Worm (Caenorhabditis elegans) whole organism, L2 larva: ENCODE data around the gene dao-3.

Experiments
- C34F6.9 ChIP-seq: fragments of 150-350 bp; optimal IDR thresholded peaks from 2 replicates; lab custom pipeline; 2014; ENCODE audit warnings: missing biosample characterization, missing genetic modification characterization
- F13H6.1 ChIP-seq: sonication (generic microtip); optimal IDR thresholded peaks from 2 replicates; lab custom pipeline; 2016; ENCODE audit warnings: missing genetic modification characterization, missing compliant biosample characterization
- R02D3.7 ChIP-seq: fragments of 150-350 bp; optimal IDR thresholded peaks from 2 replicates; lab custom pipeline; 2014; ENCODE audit warnings: missing biosample characterization, missing genetic modification characterization
- Y55F3AM.14 ChIP-seq: fragments of 200-800 bp; sonication (Bioruptor generic); optimal IDR thresholded peaks from 2 replicates; lab custom pipeline; 2018; ENCODE audit warnings: mild to moderate bottlenecking, missing genetic modification characterization, missing compliant biosample characterization
- ZK546.5 ChIP-seq: sonication (generic microtip); optimal IDR thresholded peaks from 2 replicates; lab custom pipeline; 2017; ENCODE audit warnings: missing biosample characterization, missing genetic modification characterization
- alr-1 ChIP-seq: fragments of 150-350 bp; optimal IDR thresholded peaks from 2 replicates; lab custom pipeline; 2014; ENCODE audit warnings: missing biosample characterization, missing genetic modification characterization
- aly-2 ChIP-seq: fragments of 150-350 bp; optimal IDR thresholded peaks from 2 replicates; lab custom pipeline; 2014; ENCODE audit warnings: missing biosample characterization, missing genetic modification characterization
- blmp-1 ChIP-seq: sonication (generic microtip); optimal IDR thresholded peaks from 2 replicates; lab custom pipeline; 2017; ENCODE audit warnings: missing genetic modification characterization, mild to moderate bottlenecking, missing compliant biosample characterization, antibody characterized with exemption, moderate library complexity; ENCODE audit not compliant: insufficient read depth
- ceh-16 ChIP-seq: fragments of 150-350 bp; optimal IDR thresholded peaks from 2 replicates; lab custom pipeline; 2014; ENCODE audit warnings: missing biosample characterization, missing genetic modification characterization
- crh-2 ChIP-seq: sonication (generic microtip); optimal IDR thresholded peaks from 2 replicates; lab custom pipeline; 2017; ENCODE audit warnings: missing biosample characterization, missing genetic modification characterization
- dmd-4 ChIP-seq: sonication (generic microtip); optimal IDR thresholded peaks from 2 replicates; lab custom pipeline; 2017; ENCODE audit warnings: missing biosample characterization, missing genetic modification characterization
- egl-27 ChIP-seq: sonication (generic microtip); optimal IDR thresholded peaks from 3 replicates; lab custom pipeline; 2017; ENCODE audit warnings: missing biosample characterization, missing genetic modification reagents, missing genetic modification characterization
- elt-1 ChIP-seq: fragments of 150-350 bp; optimal IDR thresholded peaks from 2 replicates; lab custom pipeline; 2014; ENCODE audit warnings: missing biosample characterization, missing genetic modification characterization
- elt-3 ChIP-seq: sonication (generic microtip); optimal IDR thresholded peaks from 2 replicates; lab custom pipeline; 2017; ENCODE audit warnings: missing biosample characterization, missing genetic modification characterization
- fos-1 ChIP-seq: fragments of 150-350 bp; optimal IDR thresholded peaks from 2 replicates; lab custom pipeline; 2014; ENCODE audit warnings: missing biosample characterization, missing genetic modification characterization
- gmeb-1 ChIP-seq: fragments of 150-350 bp; optimal IDR thresholded peaks from 2 replicates; lab custom pipeline; 2014; ENCODE audit warnings: missing biosample characterization, missing genetic modification characterization
- lin-13 ChIP-seq: fragments of 150-350 bp; optimal IDR thresholded peaks from 2 replicates; lab custom pipeline; 2014; ENCODE audit warnings: missing biosample characterization, missing genetic modification reagents, missing genetic modification characterization
- lin-39 ChIP-seq: fragments of 150-350 bp; optimal IDR thresholded peaks from 2 replicates; lab custom pipeline; 2014; ENCODE audit warnings: missing biosample characterization, missing genetic modification reagents, missing genetic modification characterization
- lsy-2 ChIP-seq, 2 experiments: fragments of 150-350 bp in 1 of 2; sonication (generic microtip) in 1 of 2; optimal IDR thresholded peaks; 2 replicates each; lab custom pipeline; 2014 to 2017; ENCODE audit warnings: missing biosample characterization in 2 of 2, missing genetic modification characterization in 2 of 2
- mab-5 ChIP-seq: fragments of 150-350 bp; optimal IDR thresholded peaks from 2 replicates; lab custom pipeline; 2014; ENCODE audit warnings: missing biosample characterization, missing genetic modification characterization
- mbf-1 ChIP-seq: sonication (generic microtip); optimal IDR thresholded peaks from 2 replicates; lab custom pipeline; 2017; ENCODE audit warnings: missing biosample characterization, missing genetic modification characterization
- mdl-1 ChIP-seq, 2 experiments: fragments of 150-350 bp in 1 of 2; sonication (generic microtip) in 1 of 2; optimal IDR thresholded peaks; 2 replicates each; lab custom pipeline; 2017; ENCODE audit warnings: missing biosample characterization in 2 of 2, missing genetic modification characterization in 2 of 2
- nhr-10 ChIP-seq: sonication (generic microtip); optimal IDR thresholded peaks from 2 replicates; lab custom pipeline; 2017; ENCODE audit warnings: missing biosample characterization, missing genetic modification characterization
- nhr-11 ChIP-seq: fragments of 150-350 bp; optimal IDR thresholded peaks from 2 replicates; lab custom pipeline; 2014; ENCODE audit warnings: missing biosample characterization, missing genetic modification characterization
- nhr-129 ChIP-seq: fragments of 150-350 bp; optimal IDR thresholded peaks from 2 replicates; lab custom pipeline; 2014; ENCODE audit warnings: missing biosample characterization, missing genetic modification characterization
- nhr-21 ChIP-seq: fragments of 150-350 bp; optimal IDR thresholded peaks from 2 replicates; lab custom pipeline; 2014; ENCODE audit warnings: missing biosample characterization, missing genetic modification characterization
- nhr-23 ChIP-seq: fragments of 150-350 bp; optimal IDR thresholded peaks from 2 replicates; lab custom pipeline; 2014; ENCODE audit warnings: missing biosample characterization, missing genetic modification reagents, missing genetic modification characterization
- nhr-237 ChIP-seq: fragments of 150-350 bp; optimal IDR thresholded peaks from 2 replicates; lab custom pipeline; 2014; ENCODE audit warnings: missing biosample characterization, missing genetic modification characterization
- nhr-25 ChIP-seq: fragments of 150-350 bp; sonication (generic microtip); optimal IDR thresholded peaks from 3 replicates; lab custom pipeline; 2014; ENCODE audit warnings: missing biosample characterization, missing genetic modification characterization
- nhr-6 ChIP-seq: fragments of 150-350 bp; optimal IDR thresholded peaks from 2 replicates; lab custom pipeline; 2014; ENCODE audit warnings: missing biosample characterization, missing genetic modification characterization
- nhr-77 ChIP-seq: fragments of 150-350 bp; optimal IDR thresholded peaks from 2 replicates; lab custom pipeline; 2014; ENCODE audit warnings: missing biosample characterization, missing genetic modification characterization
- peb-1 ChIP-seq: fragments of 150-350 bp; optimal IDR thresholded peaks from 2 replicates; lab custom pipeline; 2014; ENCODE audit warnings: missing biosample characterization, missing genetic modification characterization
- sem-4 ChIP-seq: fragments of 150-350 bp; optimal IDR thresholded peaks from 2 replicates; lab custom pipeline; 2014; ENCODE audit warnings: missing biosample characterization, missing genetic modification reagents, missing genetic modification characterization
- skn-1 ChIP-seq: sonication (generic microtip); optimal IDR thresholded peaks from 2 replicates; lab custom pipeline; 2017; ENCODE audit warnings: missing biosample characterization, missing genetic modification characterization
- sma-3 ChIP-seq: sonication (generic microtip); optimal IDR thresholded peaks from 2 replicates; lab custom pipeline; 2016; ENCODE audit warnings: missing genetic modification reagents, missing genetic modification characterization, missing compliant biosample characterization
- sma-9 ChIP-seq, 2 experiments: fragments of 150-350 bp in 1 of 2; sonication (generic microtip) in 1 of 2; optimal IDR thresholded peaks; 2 replicates each; lab custom pipeline; 2014 to 2016; ENCODE audit warnings: missing genetic modification characterization in 2 of 2, mild to moderate bottlenecking in 1 of 2, missing biosample characterization in 1 of 2, missing compliant biosample characterization in 1 of 2, missing genetic modification reagents in 1 of 2, moderate library complexity in 1 of 2
- snpc-4 ChIP-seq: fragments of 150-350 bp; optimal IDR thresholded peaks from 2 replicates; lab custom pipeline; 2014; ENCODE audit warnings: missing biosample characterization, missing genetic modification characterization
- unc-39 ChIP-seq: fragments of 150-350 bp; optimal IDR thresholded peaks from 2 replicates; lab custom pipeline; 2014; ENCODE audit warnings: missing biosample characterization, missing genetic modification characterization
- unc-55 ChIP-seq: fragments of 150-350 bp; sonication (generic microtip); optimal IDR thresholded peaks from 3 replicates; lab custom pipeline; 2014; ENCODE audit warnings: missing biosample characterization, missing genetic modification reagents, missing genetic modification characterization
- unc-62 ChIP-seq: fragments of 150-350 bp; optimal IDR thresholded peaks from 2 replicates; lab custom pipeline; 2014; ENCODE audit warnings: missing biosample characterization, missing genetic modification reagents, missing genetic modification characterization
- ztf-1 ChIP-seq: fragments of 200-800 bp; sonication (Bioruptor generic); conservative IDR thresholded peaks from 2 replicates; pipeline ENCODE4 v1.3.6; 2022; ENCODE audit warnings: missing genetic modification characterization, missing compliant biosample characterization
- ztf-11 ChIP-seq: sonication (generic microtip); optimal IDR thresholded peaks from 2 replicates; lab custom pipeline; 2017; ENCODE audit warnings: missing biosample characterization, missing genetic modification characterization
- ztf-4 ChIP-seq: fragments of 150-350 bp; optimal IDR thresholded peaks from 2 replicates; lab custom pipeline; 2014; ENCODE audit warnings: missing biosample characterization, missing genetic modification characterization

The dao-3 gene

DNA sequence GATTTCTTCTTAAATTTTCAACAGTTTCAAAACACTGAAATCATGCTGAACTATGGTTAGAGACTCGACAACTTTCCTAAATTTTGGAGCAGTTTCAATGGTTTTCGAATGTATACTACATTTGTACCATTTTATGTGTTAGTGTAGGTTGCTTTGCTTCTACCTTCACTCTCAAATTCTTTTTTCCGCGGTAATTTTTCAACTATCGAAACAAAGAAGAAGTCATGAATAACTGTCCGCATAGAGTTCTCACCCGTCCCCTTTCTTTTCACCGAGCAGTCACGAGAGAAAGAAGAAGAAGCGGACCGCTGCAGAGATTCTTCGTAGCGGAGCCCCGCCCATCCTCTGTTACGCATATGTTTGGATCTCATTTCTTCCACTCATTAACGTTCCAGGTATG is 29.8 kb upstream of the dao-3 start, which contains the start of gene hlh-8:
TSS of gene hlh-8 (plus strand) at position 301 of the 400 bp plus-strand sequence.
- TF ChIP-seq nhr-6 (tag; lab: Kevin White, UChicago) = no peak
- no peak for TF ChIP-seq gmeb-1
- no peak for TF ChIP-seq nhr-11 (tag; lab: Kevin White, UChicago)
- TF ChIP-seq Y55F3AM.14 (GFP tag; lab: Kevin White, UChicago) = no peak
- TF ChIP-seq nhr-23 (tag; lab: Kevin White, UChicago) = no peak
- no peak for TF ChIP-seq ZK546.5 (tag; lab: Kevin White, UChicago)
- no peak for TF ChIP-seq nhr-10 (tag; lab: Kevin White, UChicago)
- TF ChIP-seq egl-27 = no peak
- TF ChIP-seq alr-1 = no peak
- TF ChIP-seq lin-13 (GFP tag; lab: Kevin White, UChicago) = no peak
- TF ChIP-seq peb-1 (tag; lab: Kevin White, UChicago) = no peak
- no peak for TF ChIP-seq elt-1 (tag; lab: Kevin White, UChicago)
- TF ChIP-seq dmd-4 (tag; lab: Kevin White, UChicago) = no peak
- no peak for TF ChIP-seq nhr-77 (tag; lab: Kevin White, UChicago)
- TF ChIP-seq mab-5 (tag; lab: Kevin White, UChicago) = no peak
- no peak for TF ChIP-seq blmp-1 (tag; lab: Kevin White, UChicago)
- no peak for TF ChIP-seq lsy-2 (tag; optimal IDR thresholded peaks at IDR 0.05; lab: Kevin White, UChicago)
- no peak for TF ChIP-seq ztf-1 (GFP tag; lab: Robert Waterston, UW)

DNA sequence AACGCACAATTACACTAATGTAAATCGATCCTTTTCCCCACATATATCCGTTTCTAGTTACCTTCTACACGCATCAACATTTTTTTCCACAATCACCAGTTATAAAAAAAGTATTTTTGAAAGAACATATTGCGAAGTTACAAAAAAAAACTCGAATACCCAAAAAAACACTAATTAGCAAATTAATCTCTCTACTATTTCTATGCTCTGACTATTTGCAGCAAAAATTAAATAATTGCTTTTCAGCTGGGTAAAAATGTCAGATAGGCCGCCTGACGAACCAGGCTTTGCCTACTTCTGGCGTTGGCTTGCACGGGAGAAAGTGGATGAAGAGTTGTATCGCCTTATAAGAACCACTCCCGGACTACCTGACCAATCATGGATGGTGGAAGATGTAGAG is 23.8 kb upstream of the dao-3 start, which contains the start of gene K07E3.1:
TSS of gene K07E3.1 (plus strand) at position 247 of the 400 bp plus-strand sequence.
- TF ChIP-seq Y55F3AM.14 (GFP tag; lab: Kevin White, UChicago) (no peak), sma-3 (GFP tag; lab: Kevin White, UChicago) (no peak), lsy-2 (tag; optimal IDR thresholded peaks at IDR 0.05; lab: Kevin White, UChicago) (no peak), C34F6.9 (tag; lab: Kevin White, UChicago) (no peak), skn-1 (tag; lab: Kevin White, UChicago) (no peak), mbf-1 (tag; lab: Kevin White, UChicago) (no peak), ztf-4 (tag; lab: Kevin White, UChicago) (no peak), alr-1 (no peak), elt-3 (tag; lab: Kevin White, UChicago) (no peak), mdl-1 (tag; optimal IDR thresholded peaks at IDR 0.05; lab: Kevin White, UChicago) (no peak), snpc-4 (tag; lab: Kevin White, UChicago) (no peak), nhr-6 (tag; lab: Kevin White, UChicago) (no peak), blmp-1 (tag; lab: Kevin White, UChicago) (no peak), sem-4 (no peak), nhr-10 (tag; lab: Kevin White, UChicago) (no peak), lin-39 (tag; lab: Kevin White, UChicago) (no peak), ztf-11 (tag; lab: Kevin White, UChicago) (no peak), nhr-25 (tag; lab: Kevin White, UChicago) (no peak), elt-1 (tag; lab: Kevin White, UChicago) (no peak), nhr-77 (tag; lab: Kevin White, UChicago) (no peak)

DNA sequence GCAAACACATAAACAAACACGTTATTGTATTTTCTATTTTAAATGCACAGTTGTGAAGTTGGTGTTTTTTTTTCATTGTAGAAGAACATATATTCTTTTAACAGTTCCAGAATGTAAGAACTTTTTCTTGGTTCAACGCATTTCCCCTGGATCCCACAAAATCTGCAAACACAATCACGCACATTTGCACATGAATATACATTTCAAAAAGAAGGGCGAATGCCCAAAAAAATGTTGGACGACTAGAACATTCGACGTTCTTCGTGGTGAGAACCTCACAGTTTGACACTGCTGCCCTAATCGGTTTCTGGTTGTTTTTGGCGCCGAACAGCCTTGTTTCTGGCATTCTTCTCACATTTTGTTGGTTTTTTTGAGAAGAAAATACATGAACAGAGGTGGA is 23.2 kb upstream of the dao-3 start:
- TF ChIP-seq gmeb-1 = peak; percentile 33
- no peak for TF ChIP-seq sma-3 (GFP tag; lab: Kevin White, UChicago)
- no peak for TF ChIP-seq lin-39 (tag; lab: Kevin White, UChicago)
- TF ChIP-seq aly-2 (tag; lab: Kevin White, UChicago) = no peak
- no peak for TF ChIP-seq skn-1 (tag; lab: Kevin White, UChicago)
- TF ChIP-seq mbf-1 (tag; lab: Kevin White, UChicago) = no peak
- no peak for TF ChIP-seq elt-1 (tag; lab: Kevin White, UChicago)
- no peak for TF ChIP-seq nhr-25 (tag; lab: Kevin White, UChicago)
- TF ChIP-seq ztf-4 (tag; lab: Kevin White, UChicago) = no peak
- TF ChIP-seq nhr-6 (tag; lab: Kevin White, UChicago) = no peak
- no peak for TF ChIP-seq peb-1 (tag; lab: Kevin White, UChicago)
- no peak for TF ChIP-seq nhr-21 (tag; lab: Kevin White, UChicago)
- no peak for TF ChIP-seq nhr-77 (tag; lab: Kevin White, UChicago)
- no peak for TF ChIP-seq unc-62 (GFP tag; lab: Kevin White, UChicago)
- TF ChIP-seq nhr-23 (tag; lab: Kevin White, UChicago) = no peak
- no peak for TF ChIP-seq unc-39 (tag; lab: Kevin White, UChicago)
- TF ChIP-seq ceh-16 (tag; lab: Kevin White, UChicago) = no peak
- no peak for TF ChIP-seq mdl-1 (tag; optimal IDR thresholded peaks at IDR 0.05; lab: Kevin White, UChicago)
- TF ChIP-seq lsy-2 (tag; optimal IDR thresholded peaks at IDR 0.05; lab: Kevin White, UChicago) = no peak
- no peak for TF ChIP-seq blmp-1 (tag; lab: Kevin White, UChicago)
- no peak for TF ChIP-seq fos-1 (tag; lab: Kevin White, UChicago)
- TF ChIP-seq sma-9 (GFP tag; optimal IDR thresholded peaks at IDR 0.05; lab: Kevin White, UChicago) = peak; percentile 7
- TF ChIP-seq sma-9 (tag; optimal IDR thresholded peaks at IDR 0.05; lab: Kevin White, UChicago) = no peak
- TF ChIP-seq nhr-237 (tag; lab: Kevin White, UChicago) = no peak
- peak; percentile 51 for TF ChIP-seq nhr-129 (tag; lab: Kevin White, UChicago)
- TF ChIP-seq sem-4 = no peak
- TF ChIP-seq F13H6.1 (tag; lab: Kevin White, UChicago) = no peak
- TF ChIP-seq mab-5 (tag; lab: Kevin White, UChicago) = no peak
- TF ChIP-seq Y55F3AM.14 (GFP tag; lab: Kevin White, UChicago) = no peak
- TF ChIP-seq unc-55 (GFP tag; lab: Kevin White, UChicago) = peak; percentile 69
- TF ChIP-seq crh-2 = peak; percentile 35
- no peak for TF ChIP-seq R02D3.7 (tag; lab: Kevin White, UChicago)
- TF ChIP-seq C34F6.9 (tag; lab: Kevin White, UChicago) = peak; percentile 74
- TF ChIP-seq nhr-11 (tag; lab: Kevin White, UChicago) = no peak
